Fruit fly (Drosophila melanogaster) whole organism: ENCODE data around the gene Syx8.

Source experiments
- Dll ChIP-seq: fragments of >200 bp; optimal IDR thresholded peaks from 2 replicates; lab custom pipeline; 2017
- pan ChIP-seq: fragments of >200 bp; optimal IDR thresholded peaks from 2 replicates; lab custom pipeline; 2017

dm6 chr3L:16546159-16546558 is 40.7 kb downstream of the Syx8 start:
- TF ChIP-seq pan (lab: Kevin White, UChicago) (no peak), Dll (lab: Kevin White, UChicago) (no peak)
